Worm (Caenorhabditis elegans): ENCODE data around the gene F56A11.6.

- TF ChIP-seq ama-1 (optimal IDR thresholded peaks at IDR 0.05) (no peak), flt-1 (GFP tag; IDR thresholded peaks at IDR 0.05) (no peak), B0310.2 (tag; optimal IDR thresholded peaks at IDR 0.05) (no peak), tra-4 (tag; optimal IDR thresholded peaks at IDR 0.05) (no peak), F13C5.2 (tag; optimal IDR thresholded peaks at IDR 0.05) (no peak), scrt-1 (GFP tag; IDR thresholded peaks at IDR 0.05) (no peak), hnd-1 (tag; optimal IDR thresholded peaks at IDR 0.05) (no peak), ceh-13 (GFP tag; optimal IDR thresholded peaks at IDR 0.05) (no peak), ets-7 (tag; optimal IDR thresholded peaks at IDR 0.05) (no peak), tbx-37 (GFP tag; conservative IDR thresholded peaks at IDR 0.05) (no peak), pes-1 (GFP tag; IDR thresholded peaks at IDR 0.05) (no peak), aly-1 (tag; optimal IDR thresholded peaks at IDR 0.05) (no peak), tbx-11 (GFP tag; IDR thresholded peaks at IDR 0.05) (no peak)
These were observed 24.0 kb upstream of the F56A11.6 start, which contains the start of gene inx-18 for ce11 chrIV:606055-606454.

Measured in whole organism, early embryonic.